Fruit fly (Drosophila melanogaster): ENCODE measurements around the gene CG10165.

DNA sequence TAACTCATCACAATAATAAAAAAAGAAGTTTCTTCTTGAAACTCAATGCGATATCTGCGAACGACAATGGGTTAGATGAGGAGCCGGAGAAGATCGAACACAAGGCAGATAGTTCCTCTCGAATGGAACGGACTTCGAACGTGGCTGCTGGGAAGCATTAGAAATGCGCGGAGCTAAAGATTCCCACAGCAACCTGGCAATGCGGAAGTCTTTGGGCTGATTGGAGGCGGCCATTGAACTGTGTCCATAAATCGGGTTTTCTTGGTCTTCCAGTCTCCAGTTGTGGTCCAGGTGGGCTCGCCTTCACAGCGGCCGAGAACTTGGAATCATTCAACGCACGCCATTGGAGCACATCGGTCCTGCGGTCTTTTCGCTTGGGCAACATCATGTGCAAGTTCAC, 10.2 kb upstream of the CG10165 start, which contains the start of gene CG13081:
- TF ChIP-seq ttk (optimal IDR thresholded peaks at IDR 0.05), result no peak
- no peak for TF ChIP-seq h (optimal IDR thresholded peaks at IDR 0.05)
- no peak for TF ChIP-seq psq (optimal IDR thresholded peaks at IDR 0.05)

Measured in Kc167 (cell line).